Worm (Caenorhabditis elegans) whole organism, L1 larva: Measurements from ENCODE around the gene B0462.5.
A peak's percentile ranks its signal among the peaks of the same experiment; 100 is the strongest.

ENCODE experiments used
- C34B4.2 ChIP-seq: sonication (generic microtip); optimal IDR thresholded peaks from 2 replicates; lab custom pipeline; 2017; ENCODE audit warnings: mild to moderate bottlenecking, missing genetic modification characterization, missing compliant biosample characterization
- Y116A8C.19 ChIP-seq: sonication (generic microtip); optimal IDR thresholded peaks from 2 replicates; lab custom pipeline; 2016; ENCODE audit warnings: missing compliant biosample characterization, missing genetic modification characterization, borderline replicate concordance
- aha-1 ChIP-seq: fragments of 150-350 bp; optimal IDR thresholded peaks from 2 replicates; lab custom pipeline; 2014; ENCODE audit warnings: missing biosample characterization, missing genetic modification characterization
- ama-1 ChIP-seq: fragments of 150-350 bp; optimal IDR thresholded peaks from 2 replicates; lab custom pipeline; 2014
- blmp-1 ChIP-seq: fragments of 150-350 bp; optimal IDR thresholded peaks from 2 replicates; lab custom pipeline; 2014; ENCODE audit warnings: missing biosample characterization, missing genetic modification characterization
- ceh-82 ChIP-seq, 3 experiments: fragments of 150-350 bp in 1 of 3; sonication (generic microtip) in 2 of 3; optimal IDR thresholded peaks; 2 replicates each; lab custom pipeline; 2014 to 2017; ENCODE audit warnings: missing biosample characterization in 3 of 3, missing genetic modification characterization in 3 of 3
- ceh-90 ChIP-seq: sonication (generic microtip); optimal IDR thresholded peaks from 2 replicates; lab custom pipeline; 2016; ENCODE audit warnings: missing genetic modification characterization, missing compliant biosample characterization
- ces-1 ChIP-seq: fragments of 150-350 bp; optimal IDR thresholded peaks from 2 replicates; lab custom pipeline; 2014; ENCODE audit warnings: missing biosample characterization, missing genetic modification reagents, missing genetic modification characterization
- dpl-1 ChIP-seq, 3 experiments: fragments of 150-350 bp in 2 of 3; sonication (generic microtip) in 1 of 3; optimal IDR thresholded peaks; 2 replicates each; lab custom pipeline; 2014 to 2017; ENCODE audit warnings: missing biosample characterization in 3 of 3, missing genetic modification characterization in 3 of 3, missing genetic modification reagents in 3 of 3
- dsc-1 ChIP-seq: sonication (generic microtip); optimal IDR thresholded peaks from 2 replicates; lab custom pipeline; 2016; ENCODE audit warnings: mild to moderate bottlenecking, missing genetic modification characterization, missing compliant biosample characterization
- efl-1 ChIP-seq, 4 experiments: fragments of 150-350 bp; optimal IDR thresholded peaks in 3 of 4; peaks in 1 of 4; 1 replicate in 1 of 4; 2 replicates in 3 of 4; lab custom pipeline; 2014; ENCODE audit warnings: missing biosample characterization in 2 of 4, missing genetic modification characterization in 2 of 4, missing genetic modification reagents in 2 of 4
- efl-3 ChIP-seq: fragments of 200-800 bp; sonication (Bioruptor generic); optimal IDR thresholded peaks from 2 replicates; lab custom pipeline; 2018; ENCODE audit warnings: mild to moderate bottlenecking, missing genetic modification characterization, missing compliant biosample characterization
- elt-2 ChIP-seq: sonication (generic microtip); optimal IDR thresholded peaks from 2 replicates; lab custom pipeline; 2016; ENCODE audit warnings: missing genetic modification characterization, mild to moderate bottlenecking, inconsistent platforms, missing compliant biosample characterization, missing genetic modification reagents
- elt-3 ChIP-seq, 6 experiments: fragments of 150-350 bp in 1 of 6; sonication (generic microtip); optimal IDR thresholded peaks; 2 replicates each; lab custom pipeline; 2017 to 2018; ENCODE audit warnings: missing biosample characterization in 6 of 6, missing genetic modification characterization in 6 of 6, inconsistent platforms in 1 of 6
- fkh-10 ChIP-seq: sonication (generic microtip); optimal IDR thresholded peaks from 2 replicates; lab custom pipeline; 2017; ENCODE audit warnings: missing biosample characterization, missing genetic modification reagents, missing genetic modification characterization
- irx-1 ChIP-seq: sonication (generic microtip); optimal IDR thresholded peaks from 2 replicates; lab custom pipeline; 2016; ENCODE audit warnings: missing genetic modification characterization, missing compliant biosample characterization
- jun-1 ChIP-seq: fragments of 150-350 bp; optimal IDR thresholded peaks from 2 replicates; lab custom pipeline; 2014; ENCODE audit warnings: missing biosample characterization, missing genetic modification reagents, missing genetic modification characterization
- lin-13 ChIP-seq: fragments of 150-350 bp; optimal IDR thresholded peaks from 2 replicates; lab custom pipeline; 2014; ENCODE audit warnings: missing biosample characterization, missing genetic modification reagents, missing genetic modification characterization
- lin-14 ChIP-seq: fragments of 200-800 bp; sonication (Bioruptor generic); optimal IDR thresholded peaks from 2 replicates; lab custom pipeline; 2018; ENCODE audit warnings: mild to moderate bottlenecking, missing genetic modification characterization, moderate library complexity, missing compliant biosample characterization
- lin-35 ChIP-seq, 2 experiments: fragments of 150-350 bp; optimal IDR thresholded peaks; 2 replicates each; lab custom pipeline; 2014; ENCODE audit warnings: missing biosample characterization in 2 of 2, missing genetic modification characterization in 2 of 2, missing genetic modification reagents in 2 of 2
- mdl-1 ChIP-seq, 2 experiments: fragments of 150-350 bp; optimal IDR thresholded peaks; 2 replicates each; lab custom pipeline; 2014 to 2017; ENCODE audit warnings: missing biosample characterization in 2 of 2, missing genetic modification characterization in 2 of 2, inconsistent platforms in 1 of 2
- nhr-11 ChIP-seq: fragments of 150-350 bp; optimal IDR thresholded peaks from 2 replicates; lab custom pipeline; 2014; ENCODE audit warnings: missing biosample characterization, missing genetic modification characterization
- nhr-12 ChIP-seq: sonication (generic microtip); optimal IDR thresholded peaks from 2 replicates; lab custom pipeline; 2017; ENCODE audit warnings: missing biosample characterization, missing genetic modification characterization
- nhr-19 ChIP-seq: fragments of 200-800 bp; sonication (Bioruptor generic); conservative IDR thresholded peaks from 2 replicates; pipeline ENCODE4 v1.3.6; 2022; ENCODE audit warnings: missing genetic modification characterization, missing compliant biosample characterization
- nhr-20 ChIP-seq: sonication (generic microtip); optimal IDR thresholded peaks from 2 replicates; lab custom pipeline; 2016; ENCODE audit warnings: mild to moderate bottlenecking, missing genetic modification characterization, missing compliant biosample characterization
- nhr-237 ChIP-seq: fragments of 150-350 bp; optimal IDR thresholded peaks from 2 replicates; lab custom pipeline; 2014; ENCODE audit warnings: missing biosample characterization, missing genetic modification characterization
- nhr-71 ChIP-seq: sonication (generic microtip); optimal IDR thresholded peaks from 2 replicates; lab custom pipeline; 2016; ENCODE audit warnings: mild to moderate bottlenecking, missing genetic modification characterization, moderate library complexity, missing compliant biosample characterization
- nhr-77 ChIP-seq: fragments of 150-350 bp; optimal IDR thresholded peaks from 2 replicates; lab custom pipeline; 2014; ENCODE audit warnings: missing biosample characterization, missing genetic modification characterization
- nhr-85 ChIP-seq: sonication (generic microtip); peaks from one replicate; lab custom pipeline; 2016; ENCODE audit warnings: missing genetic modification characterization, inconsistent platforms, missing compliant biosample characterization
- nhr-90 ChIP-seq: sonication (generic microtip); optimal IDR thresholded peaks from 2 replicates; lab custom pipeline; 2016; ENCODE audit warnings: mild to moderate bottlenecking, missing genetic modification characterization, missing compliant biosample characterization; ENCODE audit not compliant: poor library complexity
- pax-3 ChIP-seq: fragments of 200-800 bp; sonication (Bioruptor generic); optimal IDR thresholded peaks from 2 replicates; lab custom pipeline; 2018; ENCODE audit warnings: mild to moderate bottlenecking, missing genetic modification characterization, moderate library complexity, missing compliant biosample characterization
- pqm-1 ChIP-seq: sonication (generic microtip); optimal IDR thresholded peaks from 3 replicates; lab custom pipeline; 2017; ENCODE audit warnings: missing biosample characterization, missing genetic modification characterization
- skn-1 ChIP-seq: fragments of 150-350 bp; optimal IDR thresholded peaks from 2 replicates; lab custom pipeline; 2014; ENCODE audit warnings: missing biosample characterization, missing genetic modification characterization
- sox-4 ChIP-seq: sonication (generic microtip); optimal IDR thresholded peaks from 2 replicates; lab custom pipeline; 2016; ENCODE audit warnings: missing genetic modification characterization, missing compliant biosample characterization
- sptf-1 ChIP-seq: fragments of 150-350 bp; optimal IDR thresholded peaks from 2 replicates; lab custom pipeline; 2014; ENCODE audit warnings: missing biosample characterization, missing genetic modification characterization
- tbx-2 ChIP-seq: sonication (generic microtip); optimal IDR thresholded peaks from 2 replicates; lab custom pipeline; 2016; ENCODE audit warnings: missing genetic modification characterization, missing compliant biosample characterization
- tlp-1 ChIP-seq: fragments of 150-350 bp; optimal IDR thresholded peaks from 2 replicates; lab custom pipeline; 2014; ENCODE audit warnings: missing biosample characterization, missing genetic modification characterization
- unc-130 ChIP-seq: fragments of 150-350 bp; optimal IDR thresholded peaks from 2 replicates; lab custom pipeline; 2017; ENCODE audit warnings: missing biosample characterization, missing genetic modification characterization, inconsistent platforms
- vab-15 ChIP-seq: sonication (generic microtip); optimal IDR thresholded peaks from 2 replicates; lab custom pipeline; 2017; ENCODE audit warnings: missing genotype, mild to moderate bottlenecking, missing genetic modification characterization, missing compliant biosample characterization

Gene B0462.5

DNA sequence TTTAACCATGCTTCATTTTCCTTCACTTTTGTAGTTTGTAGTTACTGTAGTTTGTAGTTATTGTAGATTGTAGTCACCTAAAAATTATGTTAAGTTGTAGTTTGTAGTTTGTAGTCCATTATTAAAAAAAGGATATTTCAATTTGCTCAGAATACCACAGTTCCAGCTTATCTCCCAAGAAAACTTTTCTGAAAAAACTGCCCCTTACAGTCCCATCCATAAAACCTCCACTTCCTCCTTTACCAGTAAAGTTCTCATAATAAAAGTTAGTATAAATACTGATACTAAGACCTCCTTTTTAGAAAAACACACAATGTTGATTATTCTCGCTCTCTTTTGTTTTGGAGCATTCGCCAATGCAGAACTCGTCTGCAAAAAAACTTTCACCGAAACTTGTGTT is 27.6 kb upstream of the B0462.5 start, which contains the start of gene C08E8.11:
C08E8.11 (plus strand) TSS at position 301 of the 400 bp plus-strand sequence.
- TF ChIP-seq dpl-1 (GFP tag; optimal IDR thresholded peaks at IDR 0.05; lab: Kevin White, UChicago) = no peak
- no peak for TF ChIP-seq efl-1 (optimal IDR thresholded peaks at IDR 0.05; lab: Kevin White, UChicago)
- peak in 1 of 2 experiments; percentile 78 for TF ChIP-seq efl-1 (GFP tag; optimal IDR thresholded peaks at IDR 0.05 in 1 of 2; lab: Kevin White, UChicago)
- TF ChIP-seq C34B4.2 = no peak

DNA sequence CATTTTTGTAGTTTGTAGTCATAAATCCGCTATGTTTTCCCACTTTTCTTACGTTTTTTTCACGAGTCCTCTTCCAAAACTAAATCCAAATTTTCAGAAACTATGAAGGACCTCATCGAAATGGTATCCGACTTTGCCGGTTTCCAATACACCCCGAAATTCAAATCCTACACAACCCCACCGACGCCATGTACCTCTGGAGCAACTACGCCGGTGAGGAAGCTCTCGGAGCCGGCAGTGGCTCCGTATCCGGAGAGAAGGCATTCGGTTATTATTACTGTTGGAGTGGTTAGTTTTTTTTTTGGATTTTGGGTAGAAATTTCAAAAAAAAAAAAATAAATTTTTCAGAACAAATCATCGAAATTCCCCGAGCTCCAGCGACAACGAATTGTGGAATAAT is 26.9 kb upstream of the B0462.5 start, which contains the start of gene C08E8.3:
C08E8.3 (plus strand) TSS at position 84 of the 400 bp plus-strand sequence.
- TF ChIP-seq mdl-1 (tag; optimal IDR thresholded peaks at IDR 0.05; lab: Kevin White, UChicago) (no peak), ceh-82 (tag; optimal IDR thresholded peaks at IDR 0.05; lab: Kevin White, UChicago) (no peak), Y116A8C.19 (no peak), fkh-10 (GFP tag; lab: Kevin White, UChicago) (no peak), nhr-85 (tag; lab: Kevin White, UChicago) (peak; percentile 21), ceh-90 (tag; lab: Kevin White, UChicago) (no peak), nhr-12 (no peak), efl-1 (optimal IDR thresholded peaks at IDR 0.05; lab: Kevin White, UChicago) (no peak), efl-1 (GFP tag; optimal IDR thresholded peaks at IDR 0.05 in 1 of 2; lab: Kevin White, UChicago) (peak in 1 of 2 experiments; percentile 56)

DNA sequence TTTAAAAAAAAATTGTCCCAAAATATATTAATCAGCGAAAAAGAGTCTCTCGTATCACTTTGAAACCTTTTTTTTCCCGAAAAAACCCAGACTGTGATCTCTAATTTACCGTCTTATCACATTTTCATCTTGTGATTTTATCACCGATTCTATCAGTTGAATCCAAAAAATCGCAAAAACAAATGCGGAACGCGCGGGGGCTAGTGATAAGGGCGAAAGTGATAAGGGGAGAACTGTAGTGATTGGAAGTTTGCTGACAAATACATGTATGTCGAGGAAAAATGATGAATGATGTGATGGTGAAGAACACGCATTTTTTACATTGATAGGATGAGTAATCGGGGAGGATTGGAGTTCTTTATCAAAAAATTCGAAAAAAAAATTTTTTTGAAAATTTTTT is 22.9 kb upstream of the B0462.5 start:
- TF ChIP-seq lin-14 (GFP tag; lab: Kevin White, UChicago) = peak; percentile 80
- TF ChIP-seq aha-1 (tag; lab: Kevin White, UChicago) = no peak
- TF ChIP-seq nhr-11 (tag; lab: Kevin White, UChicago) = no peak
- TF ChIP-seq pqm-1 = peak; percentile 98
- peak; percentile 35 for TF ChIP-seq nhr-19 (GFP tag; lab: Robert Waterston, UW)
- TF ChIP-seq blmp-1 (tag; lab: Kevin White, UChicago) = peak; percentile 93
- TF ChIP-seq lin-35 (GFP tag; optimal IDR thresholded peaks at IDR 0.05; lab: Kevin White, UChicago) = peak in 1 of 2 experiments; percentile 71
- peak; percentile 53 for TF ChIP-seq skn-1 (tag; lab: Kevin White, UChicago)
- TF ChIP-seq vab-15 (tag; lab: Kevin White, UChicago) = no peak
- peak; percentile 18 for TF ChIP-seq tbx-2
- peak; percentile 71 for TF ChIP-seq nhr-20 (tag; lab: Kevin White, UChicago)
- peak; percentile 89 for TF ChIP-seq jun-1
- TF ChIP-seq unc-130 (tag; lab: Kevin White, UChicago) = no peak
- peak; percentile 100 for TF ChIP-seq elt-2
- peak; percentile 30 for TF ChIP-seq pax-3
- TF ChIP-seq nhr-71 (tag; lab: Kevin White, UChicago) = peak; percentile 47
- TF ChIP-seq tlp-1 = peak; percentile 63
- no peak for TF ChIP-seq sox-4 (tag; lab: Kevin White, UChicago)
- peak in 1 of 2 experiments; percentile 55 for TF ChIP-seq mdl-1 (tag; optimal IDR thresholded peaks at IDR 0.05; lab: Kevin White, UChicago)
- TF ChIP-seq elt-3 (tag; optimal IDR thresholded peaks at IDR 0.05; lab: Kevin White, UChicago) = peak in 5 of 6 experiments; percentile 87 to 97 (median 88)
- TF ChIP-seq nhr-90 (tag; lab: Kevin White, UChicago) = peak; percentile 65

DNA sequence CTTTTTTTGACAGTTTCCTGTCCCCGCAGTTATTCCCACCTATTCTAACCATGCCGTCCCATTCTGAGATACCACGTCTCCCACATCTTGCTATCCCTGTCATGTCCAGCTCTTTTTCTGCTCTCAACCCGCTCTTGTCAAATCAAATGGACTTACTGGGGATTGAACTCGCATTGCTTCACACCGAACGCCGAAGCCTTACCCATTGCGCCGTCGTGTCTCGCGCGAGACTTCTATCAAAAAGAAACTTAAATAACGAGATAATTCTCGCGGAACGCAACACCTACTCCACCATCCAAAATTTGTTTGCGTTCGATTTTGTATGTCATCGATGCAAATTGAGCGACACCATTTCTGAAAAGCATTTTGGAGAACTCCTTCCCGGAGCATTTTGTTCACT is 21.1 kb upstream of the B0462.5 start:
- TF ChIP-seq sptf-1 (tag; lab: Kevin White, UChicago) (no peak), nhr-20 (tag; lab: Kevin White, UChicago) (no peak), nhr-77 (tag; lab: Kevin White, UChicago) (no peak), fkh-10 (GFP tag; lab: Kevin White, UChicago) (no peak), irx-1 (tag; lab: Kevin White, UChicago) (no peak), skn-1 (tag; lab: Kevin White, UChicago) (no peak), nhr-237 (tag; lab: Kevin White, UChicago) (no peak), ces-1 (GFP tag; lab: Kevin White, UChicago) (no peak), ama-1 (lab: Kevin White, UChicago) (no peak), efl-3 (GFP tag; lab: Kevin White, UChicago) (no peak), dsc-1 (tag; lab: Kevin White, UChicago) (no peak), lin-13 (GFP tag; lab: Kevin White, UChicago) (no peak), lin-14 (GFP tag; lab: Kevin White, UChicago) (no peak)
- TF ChIP-seq, all 84 proteins: peak for 0
